Fruit fly (Drosophila melanogaster) S2 (cell line): ENCODE measurements around the gene CG9853.
A peak's percentile ranks its signal among the peaks of the same experiment; 100 is the strongest.

Source experiments
- CG8478 ChIP-seq: fragments of >200 bp; optimal IDR thresholded peaks from 2 replicates; lab custom pipeline; 2018
- CTCF ChIP-seq, 2 experiments: fragments of >200 bp; optimal IDR thresholded peaks; 2 replicates each; lab custom pipeline; 2018

The CG9853 gene

dm6 chr3R:4402884-4403705, 1.3 kb upstream of the CG9853 start, which contains the start of gene lost:
lost (plus strand) TSS chr3R:4403076.
- TF ChIP-seq CG8478 (lab: Kevin White, UChicago): no peak
- no peak for TF ChIP-seq CTCF (optimal IDR thresholded peaks at IDR 0.05; lab: Kevin White, UChicago)

- no peak for TF ChIP-seq CG8478 (lab: Kevin White, UChicago)
- no peak for TF ChIP-seq CTCF (optimal IDR thresholded peaks at IDR 0.05; lab: Kevin White, UChicago)
Observed at dm6 chr3R:4400497-4400833, 1.4 kb downstream of the CG9853 start, which contains the start of gene CG14647. CG14647 (plus strand) TSS chr3R:4400510.

- TF ChIP-seq CTCF (optimal IDR thresholded peaks at IDR 0.05; lab: Kevin White, UChicago) (no peak), CG8478 (lab: Kevin White, UChicago) (no peak)
Observed at dm6 chr3R:4399810-4400496, 1.9 kb downstream of the CG9853 start.

- TF ChIP-seq CG8478 (lab: Kevin White, UChicago) (no peak), CTCF (optimal IDR thresholded peaks at IDR 0.05; lab: Kevin White, UChicago) (peak; percentile 79 to 83)
Observed at dm6 chr3R:4397403-4398079, 4.3 kb downstream of the CG9853 start, which contains the start of gene CG9855. CG9855 (minus strand) TSS chr3R:4397875.

- TF ChIP-seq CG8478 (lab: Kevin White, UChicago) (no peak), CTCF (optimal IDR thresholded peaks at IDR 0.05; lab: Kevin White, UChicago) (no peak)
Observed at dm6 chr3R:4394654-4395581, 6.9 kb downstream of the CG9853 start.

dm6 chr3R:4394117-4394516, 7.7 kb downstream of the CG9853 start, which contains the start of gene CG34112:
CG34112 (minus strand) TSS chr3R:4394259.
- TF ChIP-seq CTCF (optimal IDR thresholded peaks at IDR 0.05; lab: Kevin White, UChicago) (no peak), CG8478 (lab: Kevin White, UChicago) (no peak)

- TF ChIP-seq CTCF (optimal IDR thresholded peaks at IDR 0.05; lab: Kevin White, UChicago): no peak
- TF ChIP-seq CG8478 (lab: Kevin White, UChicago): no peak
Observed at dm6 chr3R:4390133-4390532, 11.7 kb downstream of the CG9853 start, which contains the start of gene CG14646. CG14646 (plus strand) TSS chr3R:4390366.

- no peak for TF ChIP-seq CG8478 (lab: Kevin White, UChicago)
- TF ChIP-seq CTCF (optimal IDR thresholded peaks at IDR 0.05; lab: Kevin White, UChicago): peak; percentile 62 to 65
Observed at dm6 chr3R:4387490-4387889, 14.3 kb downstream of the CG9853 start, which contains the start of gene tub. tub (plus strand) TSS chr3R:4387742.

dm6 chr3R:4382165-4382564, 19.7 kb downstream of the CG9853 start:
- TF ChIP-seq CTCF (optimal IDR thresholded peaks at IDR 0.05; lab: Kevin White, UChicago) (no peak), CG8478 (lab: Kevin White, UChicago) (no peak)

dm6 chr3R:4381079-4381919, 20.5 kb downstream of the CG9853 start, which contains the start of gene Cont:
Cont (plus strand) TSS chr3R:4381306.
- TF ChIP-seq CG8478 (lab: Kevin White, UChicago): no peak
- TF ChIP-seq CTCF (optimal IDR thresholded peaks at IDR 0.05; lab: Kevin White, UChicago): no peak

- no peak for TF ChIP-seq CG8478 (lab: Kevin White, UChicago)
- no peak for TF ChIP-seq CTCF (optimal IDR thresholded peaks at IDR 0.05; lab: Kevin White, UChicago)
Observed at dm6 chr3R:4378363-4379354, 23.2 kb downstream of the CG9853 start, which contains the start of gene Sfxn1-3. Sfxn1-3 (plus strand) TSS chr3R:4378600.
